Worm (Caenorhabditis elegans): Measurements from ENCODE around the gene F59E12.1.
"Not testable (repeated sequence)": the region's sequence is repeated elsewhere in the genome, so short reads cannot be mapped to it uniquely, and the experiment has no call there.

The F59E12.1 gene

ce11 chrII:5654215-5654614, at the start of gene F59E12.1:
Gene F59E12.1, plus strand, starts transcription at chrII:5654515.
- no peak for TF ChIP-seq unc-62 (GFP tag; optimal IDR thresholded peaks at IDR 0.05)

ce11 chrII:5605538-5605945, 48.8 kb upstream of the F59E12.1 start:
- no peak for TF ChIP-seq unc-62 (GFP tag; optimal IDR thresholded peaks at IDR 0.05)

DNA sequence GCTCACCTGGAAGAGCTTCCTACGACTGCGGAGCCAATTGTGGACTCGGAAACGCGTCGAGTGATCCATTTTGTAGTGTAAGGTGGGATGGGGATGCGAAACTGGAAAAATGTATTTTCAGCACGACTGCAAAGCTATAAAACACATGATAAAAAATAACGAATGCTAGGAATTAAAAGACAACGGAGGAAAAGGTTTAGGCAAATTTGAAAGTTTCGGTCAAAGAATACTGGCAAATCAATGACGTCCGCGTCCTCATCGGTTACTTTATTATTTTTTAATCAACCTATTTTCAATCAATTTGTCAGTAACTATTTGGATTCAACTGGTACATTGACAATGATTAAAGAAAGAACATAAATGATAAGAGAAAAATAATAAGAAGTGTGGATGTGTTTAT, 46.6 kb upstream of the F59E12.1 start, which contains the start of gene C17G10.7:
C17G10.7 (minus strand) TSS at position 101 of the 400 bp plus-strand sequence.
- TF ChIP-seq unc-62 (GFP tag; optimal IDR thresholded peaks at IDR 0.05): no peak

DNA sequence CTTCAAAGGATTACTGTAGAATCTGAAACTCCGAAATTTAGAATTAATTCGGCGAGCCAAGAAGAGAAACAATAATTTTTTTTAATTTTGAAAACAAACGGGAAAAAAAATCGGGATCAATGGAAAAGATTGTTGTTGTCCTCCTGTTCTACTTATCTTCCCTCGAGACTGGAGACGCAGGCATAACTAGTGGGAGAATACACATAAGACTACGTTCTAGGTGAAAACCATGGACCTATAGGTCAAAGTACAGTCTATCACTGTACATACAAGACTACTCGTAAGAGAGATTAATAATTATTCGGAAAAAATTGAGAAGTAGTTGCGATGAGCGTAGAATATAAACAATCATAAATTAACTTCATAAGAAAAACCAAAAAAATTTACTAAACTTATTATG, 35.0 kb upstream of the F59E12.1 start, which contains the start of gene dhs-6:
dhs-6 (minus strand) TSS at position 22 of the 400 bp plus-strand sequence.
- TF ChIP-seq unc-62 (GFP tag; optimal IDR thresholded peaks at IDR 0.05): no peak

- TF ChIP-seq unc-62 (GFP tag; optimal IDR thresholded peaks at IDR 0.05): not testable (repeated sequence)
These were observed 31.9 kb upstream of the F59E12.1 start, which contains the start of the genes eif-3.L and npl-4.2 for ce11 chrII:5622383-5622939. Gene eif-3.L, minus strand, starts transcription at chrII:5622483. Gene npl-4.2, plus strand, starts transcription at chrII:5622889.

DNA sequence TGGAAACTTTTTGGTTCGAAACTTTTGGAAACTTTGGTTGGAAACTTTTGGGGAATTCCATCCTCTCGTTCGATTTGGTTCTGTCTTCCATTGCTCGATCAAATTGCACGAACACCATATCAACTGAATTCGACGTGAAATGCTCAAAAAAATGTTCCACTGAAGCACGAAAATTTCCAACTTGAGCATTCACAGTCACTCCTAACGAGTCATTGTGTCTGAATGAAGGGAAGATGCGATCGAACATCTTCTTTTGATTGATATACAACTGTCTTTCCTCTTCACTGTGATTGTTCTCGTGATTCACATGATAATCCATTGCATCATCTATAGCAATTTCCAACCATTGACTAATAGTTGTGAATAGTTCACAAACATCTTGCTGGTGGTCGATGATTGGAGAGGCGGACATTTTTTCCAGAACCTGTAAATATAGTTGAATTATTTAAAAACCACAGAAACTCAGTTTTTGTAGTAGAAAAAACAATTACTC, 25.9 kb upstream of the F59E12.1 start, which contains the start of gene F59E12.15:
F59E12.15 (minus strand) TSS at position 51 of the 493 bp plus-strand sequence.
- TF ChIP-seq unc-62 (GFP tag; optimal IDR thresholded peaks at IDR 0.05): no peak

DNA sequence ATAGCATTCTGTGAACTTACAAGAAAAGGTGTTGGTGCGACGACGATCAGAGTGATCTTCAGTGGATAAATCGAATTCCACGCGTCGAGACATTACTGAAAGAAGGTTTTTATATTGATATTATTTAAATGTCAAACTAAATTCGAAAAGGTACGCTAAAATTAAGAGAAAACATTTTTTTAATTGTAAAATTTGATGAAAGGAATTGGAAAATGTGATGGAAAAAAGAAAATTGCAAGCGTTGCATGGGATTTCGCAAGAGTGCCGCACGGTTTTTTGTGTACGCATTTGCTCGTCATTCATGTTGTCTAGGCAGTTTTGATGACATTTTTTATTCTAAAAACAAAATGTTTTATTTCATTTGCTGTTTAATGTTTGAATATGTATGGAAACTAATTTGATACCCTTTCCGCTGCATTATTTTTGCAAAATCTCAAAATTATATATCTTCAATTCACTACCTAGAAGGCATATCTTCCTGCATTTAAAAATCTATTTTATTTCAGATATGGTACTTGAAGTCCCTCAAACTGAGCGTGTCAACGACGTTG, 23.4 kb upstream of the F59E12.1 start, which contains the start of the genes F59E12.6 and npl-4.1:
F59E12.6 (minus strand) TSS at position 101 of the 551 bp plus-strand sequence.
npl-4.1 (plus strand) TSS at position 501 of the 551 bp plus-strand sequence.
- not testable (repeated sequence) for TF ChIP-seq unc-62 (GFP tag; optimal IDR thresholded peaks at IDR 0.05)

DNA sequence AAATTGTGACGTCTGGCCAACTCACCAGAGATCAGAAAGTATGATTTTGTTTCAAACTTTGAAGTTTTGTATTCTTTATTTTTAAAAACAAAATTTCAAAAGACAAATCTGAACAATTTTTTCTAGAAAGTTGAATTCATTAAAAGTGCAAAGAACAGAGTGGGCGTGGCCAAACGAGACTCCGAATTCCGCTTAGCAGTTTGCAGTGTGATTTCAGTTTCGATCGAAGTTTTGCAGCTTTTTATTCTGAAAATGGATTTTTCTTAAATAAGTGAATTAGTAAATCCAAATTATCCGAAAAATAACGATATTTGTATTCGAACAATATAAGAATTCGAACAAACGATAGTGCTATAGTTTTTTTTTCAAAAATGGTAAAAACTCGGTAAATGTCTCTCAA, 20.9 kb upstream of the F59E12.1 start:
- no peak for TF ChIP-seq unc-62 (GFP tag; optimal IDR thresholded peaks at IDR 0.05)

- no peak for TF ChIP-seq unc-62 (GFP tag; optimal IDR thresholded peaks at IDR 0.05)
These were observed 17.5 kb upstream of the F59E12.1 start, which contains the start of gene F59E12.8 for ce11 chrII:5636826-5637225. Gene F59E12.8, minus strand, starts transcription at chrII:5636926.

DNA sequence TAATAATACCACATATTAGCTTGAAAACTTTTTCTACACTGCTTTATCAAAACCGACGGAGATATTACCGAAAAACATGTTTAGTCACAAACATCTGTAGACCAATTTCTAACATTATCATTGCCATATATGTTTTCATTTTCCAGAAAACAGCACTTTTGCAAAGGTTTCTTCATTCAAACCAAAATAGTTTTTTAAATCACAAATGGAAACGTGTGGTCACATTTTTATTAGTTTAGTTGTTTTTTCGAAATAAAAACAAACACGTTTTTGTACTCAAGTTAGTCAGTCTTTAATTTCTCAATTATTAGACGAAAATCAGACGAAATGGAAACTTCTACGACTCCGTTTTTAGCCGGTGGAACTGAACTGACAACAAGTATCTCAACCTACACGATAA, 16.3 kb upstream of the F59E12.1 start, which contains the start of gene F59E12.3:
F59E12.3 (plus strand) TSS at position 301 of the 400 bp plus-strand sequence.
- TF ChIP-seq unc-62 (GFP tag; optimal IDR thresholded peaks at IDR 0.05): no peak

DNA sequence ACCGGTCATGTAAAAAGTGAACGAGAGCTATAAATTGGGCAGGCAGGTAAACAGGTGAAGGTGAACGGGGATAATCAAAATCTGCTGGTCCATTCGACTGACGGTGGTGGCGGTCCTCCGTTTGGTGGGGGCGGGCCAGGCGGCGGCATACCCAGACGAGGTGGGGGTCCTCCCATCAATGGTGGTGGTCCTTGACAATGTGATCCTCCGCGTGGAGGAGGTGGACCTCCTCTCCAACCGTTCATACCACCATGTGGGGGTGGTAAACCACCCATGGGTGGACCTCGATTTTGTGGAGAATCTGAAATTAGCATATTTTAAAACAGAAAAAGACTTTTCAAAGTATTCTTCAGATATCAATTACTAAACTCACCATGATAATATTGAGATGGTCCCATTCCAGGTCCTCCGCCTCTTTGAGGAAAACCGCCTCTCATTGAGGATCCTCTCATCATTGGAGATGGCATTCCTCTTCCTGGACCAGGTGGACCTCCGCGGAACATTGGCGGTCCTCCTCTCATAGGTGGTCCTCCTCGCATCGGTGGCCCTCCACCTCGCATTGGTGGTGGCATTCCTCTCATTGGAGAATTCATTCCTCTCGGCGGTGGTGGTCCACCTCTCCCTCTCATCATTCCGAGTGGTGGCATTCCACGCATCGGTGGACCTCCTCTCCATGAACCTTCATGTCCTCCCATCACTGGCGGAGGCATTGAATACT, 13.8 kb upstream of the F59E12.1 start:
- no peak for TF ChIP-seq unc-62 (GFP tag; optimal IDR thresholded peaks at IDR 0.05)

- no peak for TF ChIP-seq unc-62 (GFP tag; optimal IDR thresholded peaks at IDR 0.05)
These were observed 12.2 kb upstream of the F59E12.1 start for ce11 chrII:5642110-5642509.

DNA sequence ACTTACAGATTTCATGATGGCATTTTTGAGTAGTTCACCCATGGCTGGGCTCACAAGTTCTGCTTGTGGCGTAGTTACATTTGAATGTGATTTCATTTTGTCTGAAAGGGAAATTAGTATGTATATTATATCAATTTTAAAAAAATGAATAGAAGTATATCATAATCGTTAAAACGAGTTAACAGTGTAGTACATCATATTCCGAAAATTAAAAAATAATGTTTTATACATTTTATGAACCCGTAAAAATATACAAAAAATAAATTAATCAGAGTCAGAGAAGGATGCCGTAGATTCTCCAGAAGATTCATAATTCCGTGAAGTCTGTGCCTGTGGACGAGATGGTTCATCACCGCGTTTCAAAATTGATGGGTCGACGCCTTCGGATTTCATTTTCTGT, 7.4 kb upstream of the F59E12.1 start, which contains the start of gene F59E12.9:
F59E12.9 (minus strand) TSS at position 101 of the 400 bp plus-strand sequence.
- TF ChIP-seq unc-62 (GFP tag; optimal IDR thresholded peaks at IDR 0.05): no peak

DNA sequence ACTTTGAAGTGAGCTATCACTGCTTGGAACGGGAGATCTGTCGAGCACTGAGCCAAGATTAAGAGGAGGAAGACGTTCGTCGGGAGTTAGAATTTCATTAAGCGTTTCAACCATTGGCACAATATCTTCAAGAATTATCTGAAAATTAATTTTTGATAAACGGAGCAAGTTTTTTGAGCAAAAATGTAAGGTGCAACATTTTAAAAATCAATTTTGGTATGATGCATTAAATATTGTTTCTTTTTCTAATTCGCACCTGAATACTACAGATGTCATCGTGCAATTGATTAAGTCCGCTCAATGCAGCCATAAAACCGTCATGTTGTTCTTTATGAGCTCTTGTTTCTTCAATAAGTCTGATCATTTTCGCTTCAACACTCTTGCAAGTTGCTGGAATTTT, 6.0 kb upstream of the F59E12.1 start, which contains the start of gene ddl-1:
ddl-1 (minus strand) TSS at position 101 of the 400 bp plus-strand sequence.
- no peak for TF ChIP-seq unc-62 (GFP tag; optimal IDR thresholded peaks at IDR 0.05)

- TF ChIP-seq unc-62 (GFP tag; optimal IDR thresholded peaks at IDR 0.05): no peak
These were observed 4.9 kb upstream of the F59E12.1 start, which contains the start of the genes sam-4, F59E12.17 and zyg-1 for ce11 chrII:5649236-5650004. Gene sam-4, minus strand, starts transcription at chrII:5649286. Gene F59E12.17, minus strand, starts transcription at chrII:5649470. Gene zyg-1, plus strand, starts transcription at chrII:5649748.

Measured in whole organism, dauer.